Worm (Caenorhabditis elegans) whole organism, L2 larva: ENCODE measurements around the gene sec-16A.1.

Experiments
- R02D3.7 ChIP-seq: fragments of 150-350 bp; optimal IDR thresholded peaks from 2 replicates; lab custom pipeline; 2014; ENCODE audit warnings: missing biosample characterization, missing genetic modification characterization
- alr-1 ChIP-seq: fragments of 150-350 bp; optimal IDR thresholded peaks from 2 replicates; lab custom pipeline; 2014; ENCODE audit warnings: missing biosample characterization, missing genetic modification characterization
- ama-1 ChIP-seq: fragments of 150-350 bp; optimal IDR thresholded peaks from 2 replicates; lab custom pipeline; 2018; ENCODE audit warnings: inconsistent platforms
- lin-11 ChIP-seq: fragments of 150-350 bp; sonication (generic microtip); optimal IDR thresholded peaks from 2 replicates; lab custom pipeline; 2014; ENCODE audit warnings: missing biosample characterization, missing genetic modification characterization, inconsistent platforms, mixed read lengths
- nhr-10 ChIP-seq: sonication (generic microtip); optimal IDR thresholded peaks from 2 replicates; lab custom pipeline; 2017; ENCODE audit warnings: missing biosample characterization, missing genetic modification characterization
- nhr-11 ChIP-seq: fragments of 150-350 bp; optimal IDR thresholded peaks from 2 replicates; lab custom pipeline; 2014; ENCODE audit warnings: missing biosample characterization, missing genetic modification characterization
- nhr-77 ChIP-seq: fragments of 150-350 bp; optimal IDR thresholded peaks from 2 replicates; lab custom pipeline; 2014; ENCODE audit warnings: missing biosample characterization, missing genetic modification characterization
- snpc-4 ChIP-seq: fragments of 150-350 bp; optimal IDR thresholded peaks from 2 replicates; lab custom pipeline; 2014; ENCODE audit warnings: missing biosample characterization, missing genetic modification characterization
- unc-55 ChIP-seq: fragments of 150-350 bp; sonication (generic microtip); optimal IDR thresholded peaks from 3 replicates; lab custom pipeline; 2014; ENCODE audit warnings: missing biosample characterization, missing genetic modification reagents, missing genetic modification characterization
- ztf-11 ChIP-seq: sonication (generic microtip); optimal IDR thresholded peaks from 2 replicates; lab custom pipeline; 2017; ENCODE audit warnings: missing biosample characterization, missing genetic modification characterization
- ztf-4 ChIP-seq: fragments of 150-350 bp; optimal IDR thresholded peaks from 2 replicates; lab custom pipeline; 2014; ENCODE audit warnings: missing biosample characterization, missing genetic modification characterization

ce11 chrIII:9151782-9152181, 26.1 kb downstream of the sec-16A.1 start:
- no peak for TF ChIP-seq lin-11 (tag; lab: Kevin White, UChicago)
- TF ChIP-seq nhr-77, result no peak
- TF ChIP-seq R02D3.7 (tag; lab: Kevin White, UChicago), result no peak
- TF ChIP-seq nhr-11 (tag; lab: Kevin White, UChicago), result no peak
- no peak for TF ChIP-seq nhr-10
- TF ChIP-seq unc-55, result no peak
- TF ChIP-seq ztf-4 (tag; lab: Kevin White, UChicago), result no peak
- no peak for TF ChIP-seq ztf-11 (tag; lab: Kevin White, UChicago)
- no peak for TF ChIP-seq alr-1 (tag; lab: Kevin White, UChicago)
- TF ChIP-seq snpc-4, result no peak
- no peak for TF ChIP-seq ama-1 (lab: Kevin White, UChicago)
